Fruit fly (Drosophila melanogaster): ENCODE data around the gene CG4318.

DNA sequence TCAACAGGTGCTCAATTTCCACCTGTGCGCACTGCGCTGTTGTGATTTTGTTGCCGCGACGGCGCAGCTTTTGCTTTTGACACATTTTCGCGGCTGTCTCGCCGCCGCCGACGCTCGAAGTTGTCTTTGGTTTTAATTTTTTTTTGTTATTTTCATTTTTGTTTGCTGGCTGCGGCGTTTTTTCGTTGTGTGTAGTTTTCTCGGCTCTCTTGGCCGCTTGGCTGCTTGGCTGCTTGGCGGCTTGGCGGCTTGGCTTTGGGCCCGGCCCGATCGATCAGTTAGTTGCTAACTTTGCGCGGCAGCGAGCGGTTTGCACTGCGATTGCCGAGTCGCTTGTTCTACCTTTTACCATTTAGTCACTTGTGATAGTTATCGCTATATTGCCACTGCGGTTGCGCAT, 39.9 kb downstream of the CG4318 start, which contains the start of gene CG42237:
- TF ChIP-seq CG17568 (GFP tag; optimal IDR thresholded peaks at IDR 0.05) (no peak), Stat92E (GFP tag; optimal IDR thresholded peaks at IDR 0.05) (no peak), CG2712 (tag; optimal IDR thresholded peaks at IDR 0.05) (no peak), org-1 (GFP tag; optimal IDR thresholded peaks at IDR 0.05) (no peak), bab2 (GFP tag; optimal IDR thresholded peaks at IDR 0.05) (no peak), ems (GFP tag; optimal IDR thresholded peaks at IDR 0.05) (no peak)
